Worm (Caenorhabditis elegans) whole organism, L1 larva: ENCODE results near the gene ast-1.

Source experiments
- C04F5.9 ChIP-seq: sonication (generic microtip); optimal IDR thresholded peaks from 2 replicates; lab custom pipeline; 2016; ENCODE audit warnings: missing genetic modification characterization, missing compliant biosample characterization
- C16A3.4 ChIP-seq: fragments of 150-350 bp; optimal IDR thresholded peaks from 2 replicates; lab custom pipeline; 2014; ENCODE audit warnings: missing biosample characterization, missing genetic modification characterization
- F16B12.6 ChIP-seq: fragments of 150-350 bp; optimal IDR thresholded peaks from 2 replicates; lab custom pipeline; 2014; ENCODE audit warnings: missing biosample characterization, missing genetic modification characterization
- Y116A8C.19 ChIP-seq: sonication (generic microtip); optimal IDR thresholded peaks from 2 replicates; lab custom pipeline; 2016; ENCODE audit warnings: missing compliant biosample characterization, missing genetic modification characterization, borderline replicate concordance
- aha-1 ChIP-seq: fragments of 150-350 bp; optimal IDR thresholded peaks from 2 replicates; lab custom pipeline; 2014; ENCODE audit warnings: missing biosample characterization, missing genetic modification characterization
- alr-1 ChIP-seq: fragments of 200-800 bp; sonication (Bioruptor generic); optimal IDR thresholded peaks from 2 replicates; lab custom pipeline; 2018; ENCODE audit warnings: borderline replicate concordance, mild to moderate bottlenecking, missing genetic modification characterization, missing compliant biosample characterization
- blmp-1 ChIP-seq: fragments of 150-350 bp; optimal IDR thresholded peaks from 2 replicates; lab custom pipeline; 2014; ENCODE audit warnings: missing biosample characterization, missing genetic modification characterization
- ceh-63 ChIP-seq: fragments of 200-800 bp; sonication (Bioruptor generic); optimal IDR thresholded peaks from 2 replicates; lab custom pipeline; 2018; ENCODE audit warnings: mild to moderate bottlenecking, missing genetic modification characterization, missing compliant biosample characterization
- ceh-8 ChIP-seq: fragments of 200-800 bp; sonication (Bioruptor generic); optimal IDR thresholded peaks from 2 replicates; lab custom pipeline; 2018; ENCODE audit warnings: mild to moderate bottlenecking, missing genetic modification characterization, moderate library complexity, missing compliant biosample characterization
- ceh-88 ChIP-seq: fragments of 200-800 bp; sonication (Bioruptor generic); IDR thresholded peaks from 2 replicates; pipeline ENCODE4 v1.3.6; 2022; ENCODE audit warnings: missing genetic modification characterization, missing compliant biosample characterization
- dsc-1 ChIP-seq: sonication (generic microtip); optimal IDR thresholded peaks from 2 replicates; lab custom pipeline; 2016; ENCODE audit warnings: mild to moderate bottlenecking, missing genetic modification characterization, missing compliant biosample characterization
- efl-1 ChIP-seq, 4 experiments: fragments of 150-350 bp; optimal IDR thresholded peaks in 3 of 4; peaks in 1 of 4; 1 replicate in 1 of 4; 2 replicates in 3 of 4; lab custom pipeline; 2014; ENCODE audit warnings: missing biosample characterization in 2 of 4, missing genetic modification characterization in 2 of 4, missing genetic modification reagents in 2 of 4
- egl-13 ChIP-seq: sonication (generic microtip); optimal IDR thresholded peaks from 2 replicates; lab custom pipeline; 2016; ENCODE audit warnings: missing genotype, missing genetic modification reagents, missing genetic modification characterization, missing compliant biosample characterization
- elt-3 ChIP-seq, 6 experiments: fragments of 150-350 bp in 1 of 6; sonication (generic microtip); optimal IDR thresholded peaks; 2 replicates each; lab custom pipeline; 2017 to 2018; ENCODE audit warnings: missing biosample characterization in 6 of 6, missing genetic modification characterization in 6 of 6, inconsistent platforms in 1 of 6
- fkh-10 ChIP-seq: sonication (generic microtip); optimal IDR thresholded peaks from 2 replicates; lab custom pipeline; 2017; ENCODE audit warnings: missing biosample characterization, missing genetic modification reagents, missing genetic modification characterization
- fkh-8 ChIP-seq: sonication (generic microtip); optimal IDR thresholded peaks from 2 replicates; lab custom pipeline; 2016; ENCODE audit warnings: mild to moderate bottlenecking, missing genetic modification characterization, missing compliant biosample characterization
- hlh-17 ChIP-seq: fragments of 200-800 bp; sonication (Bioruptor generic); optimal IDR thresholded peaks from 2 replicates; lab custom pipeline; 2018; ENCODE audit warnings: missing genetic modification characterization, mild to moderate bottlenecking, missing compliant biosample characterization, moderate library complexity, borderline replicate concordance
- hlh-4 ChIP-seq: sonication (generic microtip); optimal IDR thresholded peaks from 2 replicates; lab custom pipeline; 2016; ENCODE audit warnings: mild to moderate bottlenecking, missing genetic modification characterization, missing compliant biosample characterization
- lin-14 ChIP-seq: fragments of 200-800 bp; sonication (Bioruptor generic); optimal IDR thresholded peaks from 2 replicates; lab custom pipeline; 2018; ENCODE audit warnings: mild to moderate bottlenecking, missing genetic modification characterization, moderate library complexity, missing compliant biosample characterization
- lsy-2 ChIP-seq, 2 experiments: fragments of 150-350 bp; optimal IDR thresholded peaks; 2 replicates each; lab custom pipeline; 2014; ENCODE audit warnings: missing biosample characterization in 2 of 2, missing genetic modification characterization in 2 of 2
- mdl-1 ChIP-seq, 2 experiments: fragments of 150-350 bp; optimal IDR thresholded peaks; 2 replicates each; lab custom pipeline; 2014 to 2017; ENCODE audit warnings: missing biosample characterization in 2 of 2, missing genetic modification characterization in 2 of 2, inconsistent platforms in 1 of 2
- mep-1 ChIP-seq: fragments of 150-350 bp; optimal IDR thresholded peaks from 2 replicates; lab custom pipeline; 2014; ENCODE audit warnings: missing biosample characterization, missing genetic modification characterization
- nhr-12 ChIP-seq: sonication (generic microtip); optimal IDR thresholded peaks from 2 replicates; lab custom pipeline; 2017; ENCODE audit warnings: missing biosample characterization, missing genetic modification characterization
- nhr-19 ChIP-seq: fragments of 200-800 bp; sonication (Bioruptor generic); conservative IDR thresholded peaks from 2 replicates; pipeline ENCODE4 v1.3.6; 2022; ENCODE audit warnings: missing genetic modification characterization, missing compliant biosample characterization
- nhr-20 ChIP-seq: sonication (generic microtip); optimal IDR thresholded peaks from 2 replicates; lab custom pipeline; 2016; ENCODE audit warnings: mild to moderate bottlenecking, missing genetic modification characterization, missing compliant biosample characterization
- nhr-76 ChIP-seq: sonication (generic microtip); optimal IDR thresholded peaks from 2 replicates; lab custom pipeline; 2017; ENCODE audit warnings: missing biosample characterization, missing genetic modification characterization
- nhr-85 ChIP-seq: sonication (generic microtip); peaks from one replicate; lab custom pipeline; 2016; ENCODE audit warnings: missing genetic modification characterization, inconsistent platforms, missing compliant biosample characterization
- nhr-90 ChIP-seq: sonication (generic microtip); optimal IDR thresholded peaks from 2 replicates; lab custom pipeline; 2016; ENCODE audit warnings: mild to moderate bottlenecking, missing genetic modification characterization, missing compliant biosample characterization; ENCODE audit not compliant: poor library complexity
- pag-3 ChIP-seq: sonication (generic microtip); optimal IDR thresholded peaks from 2 replicates; lab custom pipeline; 2017; ENCODE audit warnings: missing genetic modification characterization, mild to moderate bottlenecking, missing compliant biosample characterization, antibody characterized with exemption, borderline replicate concordance; ENCODE audit not compliant: insufficient read depth
- pax-3 ChIP-seq: fragments of 200-800 bp; sonication (Bioruptor generic); optimal IDR thresholded peaks from 2 replicates; lab custom pipeline; 2018; ENCODE audit warnings: mild to moderate bottlenecking, missing genetic modification characterization, moderate library complexity, missing compliant biosample characterization
- pqm-1 ChIP-seq: sonication (generic microtip); optimal IDR thresholded peaks from 3 replicates; lab custom pipeline; 2017; ENCODE audit warnings: missing biosample characterization, missing genetic modification characterization
- skn-1 ChIP-seq: fragments of 150-350 bp; optimal IDR thresholded peaks from 2 replicates; lab custom pipeline; 2014; ENCODE audit warnings: missing biosample characterization, missing genetic modification characterization
- snpc-4 ChIP-seq: fragments of 150-350 bp; optimal IDR thresholded peaks from 2 replicates; lab custom pipeline; 2014; ENCODE audit warnings: missing biosample characterization, missing genetic modification characterization
- snu-23 ChIP-seq: sonication (generic microtip); optimal IDR thresholded peaks from 2 replicates; lab custom pipeline; 2016; ENCODE audit warnings: missing genetic modification characterization, missing compliant biosample characterization
- sup-37 ChIP-seq: fragments of 200-800 bp; sonication (Bioruptor generic); optimal IDR thresholded peaks from 2 replicates; lab custom pipeline; 2018; ENCODE audit warnings: mild to moderate bottlenecking, missing genetic modification characterization, missing compliant biosample characterization
- swsn-7 ChIP-seq: sonication (generic microtip); optimal IDR thresholded peaks from 2 replicates; lab custom pipeline; 2016; ENCODE audit warnings: missing genetic modification characterization, missing compliant biosample characterization
- tbx-2 ChIP-seq: sonication (generic microtip); optimal IDR thresholded peaks from 2 replicates; lab custom pipeline; 2016; ENCODE audit warnings: missing genetic modification characterization, missing compliant biosample characterization
- vab-15 ChIP-seq: sonication (generic microtip); optimal IDR thresholded peaks from 2 replicates; lab custom pipeline; 2017; ENCODE audit warnings: missing genotype, mild to moderate bottlenecking, missing genetic modification characterization, missing compliant biosample characterization
- ztf-11 ChIP-seq, 2 experiments: sonication (generic microtip); optimal IDR thresholded peaks; 2 replicates each; lab custom pipeline; 2016 to 2017; ENCODE audit warnings: missing genetic modification characterization in 2 of 2, missing biosample characterization in 1 of 2, missing compliant biosample characterization in 1 of 2

The ast-1 gene

DNA sequence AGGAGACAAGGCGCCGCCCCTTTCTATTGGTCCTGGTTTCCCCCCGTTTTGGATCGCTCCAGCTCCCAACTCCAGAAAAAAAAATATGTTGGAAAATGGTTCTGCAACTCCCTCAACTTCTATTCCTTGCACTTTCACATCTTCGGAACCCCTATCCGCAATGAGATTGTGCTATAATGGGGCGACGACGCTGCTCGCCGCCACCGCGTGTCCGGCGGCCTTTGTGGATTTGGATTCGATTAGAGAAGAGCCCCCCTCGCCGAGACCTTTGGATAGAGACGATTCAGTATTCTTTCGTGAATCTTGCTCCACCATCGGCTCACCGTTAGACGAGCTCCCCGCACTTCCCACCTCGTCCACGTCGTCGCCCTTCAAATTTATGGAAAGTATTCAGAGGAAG lies 28.0 kb downstream of the ast-1 start:
- TF ChIP-seq hlh-4 (no peak), C16A3.4 (tag; lab: Kevin White, UChicago) (no peak), alr-1 (no peak), snu-23 (GFP tag; lab: Kevin White, UChicago) (no peak), nhr-90 (tag; lab: Kevin White, UChicago) (no peak), pqm-1 (tag; lab: Kevin White, UChicago) (no peak), nhr-19 (GFP tag; lab: Robert Waterston, UW) (no peak), sup-37 (GFP tag; lab: Kevin White, UChicago) (no peak)

DNA sequence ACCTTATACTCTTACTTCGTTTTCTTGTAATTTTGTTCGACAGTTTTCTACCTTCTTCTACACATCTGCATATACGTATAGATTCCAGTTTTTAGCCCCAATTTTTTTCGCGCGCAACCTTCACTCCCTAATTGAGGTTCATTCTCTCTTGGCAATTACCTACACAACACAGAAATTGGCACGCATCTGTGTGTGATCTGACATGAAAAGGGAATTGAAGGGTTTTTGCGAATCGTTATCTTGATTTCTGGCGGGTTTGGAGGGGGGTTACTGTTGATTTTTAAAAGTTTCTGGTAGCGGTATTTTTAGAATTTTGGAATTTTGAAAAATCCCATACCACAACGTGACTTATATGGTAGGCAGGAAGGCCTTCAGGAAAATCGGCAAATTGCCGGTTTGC lies 32.4 kb downstream of the ast-1 start:
- no peak for TF ChIP-seq dsc-1
- TF ChIP-seq pax-3 (tag; lab: Kevin White, UChicago) = no peak
- no peak for TF ChIP-seq ztf-11 (tag; optimal IDR thresholded peaks at IDR 0.05; lab: Kevin White, UChicago)
- no peak for TF ChIP-seq snpc-4 (tag; lab: Kevin White, UChicago)
- no peak for TF ChIP-seq fkh-10 (GFP tag; lab: Kevin White, UChicago)
- TF ChIP-seq nhr-76 (tag; lab: Kevin White, UChicago) = no peak
- TF ChIP-seq F16B12.6 (tag; lab: Kevin White, UChicago) = no peak
- no peak for TF ChIP-seq vab-15 (tag; lab: Kevin White, UChicago)
- TF ChIP-seq nhr-20 (tag; lab: Kevin White, UChicago) = no peak
- no peak for TF ChIP-seq pag-3 (tag; lab: Kevin White, UChicago)
- no peak for TF ChIP-seq skn-1 (tag; lab: Kevin White, UChicago)
- no peak for TF ChIP-seq nhr-12
- no peak for TF ChIP-seq C04F5.9 (tag; lab: Kevin White, UChicago)
- TF ChIP-seq ceh-8 (GFP tag; lab: Kevin White, UChicago) = no peak
- no peak for TF ChIP-seq swsn-7 (tag; lab: Kevin White, UChicago)
- no peak for TF ChIP-seq fkh-8
- no peak for TF ChIP-seq mdl-1 (tag; optimal IDR thresholded peaks at IDR 0.05; lab: Kevin White, UChicago)
- TF ChIP-seq efl-1 (optimal IDR thresholded peaks at IDR 0.05; lab: Kevin White, UChicago) = no peak
- TF ChIP-seq efl-1 (GFP tag; optimal IDR thresholded peaks at IDR 0.05 in 1 of 2; lab: Kevin White, UChicago) = peak in 1 of 2 experiments; percentile 21
- TF ChIP-seq nhr-85 = peak; percentile 65
- TF ChIP-seq aha-1 (tag; lab: Kevin White, UChicago) = no peak
- no peak for TF ChIP-seq ceh-88
- TF ChIP-seq hlh-17 (GFP tag; lab: Kevin White, UChicago) = no peak
- TF ChIP-seq alr-1 = no peak
- no peak for TF ChIP-seq elt-3 (tag; optimal IDR thresholded peaks at IDR 0.05; lab: Kevin White, UChicago)
- TF ChIP-seq hlh-4 = no peak
- peak; percentile 56 for TF ChIP-seq blmp-1 (tag; lab: Kevin White, UChicago)
- TF ChIP-seq mep-1 (tag; lab: Kevin White, UChicago) = no peak
- TF ChIP-seq lin-14 = peak; percentile 32
- no peak for TF ChIP-seq ceh-63 (GFP tag; lab: Kevin White, UChicago)
- no peak for TF ChIP-seq C16A3.4 (tag; lab: Kevin White, UChicago)
- no peak for TF ChIP-seq pqm-1 (tag; lab: Kevin White, UChicago)
- no peak for TF ChIP-seq sup-37 (GFP tag; lab: Kevin White, UChicago)
- no peak for TF ChIP-seq egl-13 (tag; lab: Kevin White, UChicago)
- no peak for TF ChIP-seq lsy-2 (tag; optimal IDR thresholded peaks at IDR 0.05; lab: Kevin White, UChicago)

ce11 chrII:4100485-4100884 lies 34.7 kb downstream of the ast-1 start, which contains the start of gene rhgf-2:
TSS of gene rhgf-2 (plus strand) at chrII:4100785.
- no peak for TF ChIP-seq tbx-2 (tag; lab: Kevin White, UChicago)
- TF ChIP-seq blmp-1 (tag; lab: Kevin White, UChicago) = peak; percentile 33
- TF ChIP-seq Y116A8C.19 (tag; lab: Kevin White, UChicago) = no peak
